Fruit fly (Drosophila melanogaster): ENCODE results near the gene CG17544.

The CG17544 gene

dm6 chr2L:19439598-19440230 lies 41.4 kb upstream of the CG17544 start (continued):
- no peak for TF ChIP-seq grn (GFP tag; optimal IDR thresholded peaks at IDR 0.05)
- no peak for TF ChIP-seq CG8478 (optimal IDR thresholded peaks at IDR 0.05)
- peak; percentile 43; the same call in 1 of the 2 replicates for TF ChIP-seq gt (GFP tag; IDR thresholded peaks at IDR 0.05)
- peak; percentile 66 for TF ChIP-seq CG10462 (GFP tag; optimal IDR thresholded peaks at IDR 0.05)
- TF ChIP-seq GATAe (GFP tag; conservative IDR thresholded peaks at IDR 0.05), result no peak
- TF ChIP-seq dpn (GFP tag; optimal IDR thresholded peaks at IDR 0.05), result peak; percentile 59 to 79
- TF ChIP-seq CG13424 (tag; optimal IDR thresholded peaks at IDR 0.05), result peak; percentile 81
- no peak for TF ChIP-seq CG7745 (tag; optimal IDR thresholded peaks at IDR 0.05)
- peak; percentile 45 for TF ChIP-seq NC2β (GFP tag; optimal IDR thresholded peaks at IDR 0.05)
- peak; percentile 90 for TF ChIP-seq onecut (GFP tag; IDR thresholded peaks at IDR 0.05)
- peak; percentile 96 for TF ChIP-seq CG10366 (GFP tag; IDR thresholded peaks at IDR 0.05)
- TF ChIP-seq CG4424 (GFP tag; optimal IDR thresholded peaks at IDR 0.05), result peak; percentile 55
- TF ChIP-seq HLH3B (GFP tag; IDR thresholded peaks at IDR 0.05), result peak; percentile 91
- peak; percentile 86 for TF ChIP-seq Camta (GFP tag; optimal IDR thresholded peaks at IDR 0.05)
- TF ChIP-seq psq (GFP tag; optimal IDR thresholded peaks at IDR 0.05), result peak; percentile 31
- peak; percentile 14 for TF ChIP-seq CG14710 (tag; optimal IDR thresholded peaks at IDR 0.05)
- TF ChIP-seq sc (optimal IDR thresholded peaks at IDR 0.05), result no peak
- TF ChIP-seq sc (GFP tag; optimal IDR thresholded peaks at IDR 0.05), result peak; percentile 54
- TF ChIP-seq E2f2 (GFP tag; IDR thresholded peaks at IDR 0.05), result peak; percentile 78
- peak; percentile 66 for TF ChIP-seq Poxn (GFP tag; IDR thresholded peaks at IDR 0.05)
- peak; percentile 44; the same call in 1 of the 2 replicates for TF ChIP-seq CG6272 (GFP tag; IDR thresholded peaks at IDR 0.05)
- TF ChIP-seq Side (GFP tag; optimal IDR thresholded peaks at IDR 0.05), result peak; percentile 64
- TF ChIP-seq CG7928 (GFP tag; optimal IDR thresholded peaks at IDR 0.05), result peak; percentile 24
- TF ChIP-seq bsh (GFP tag; optimal IDR thresholded peaks at IDR 0.05), result peak in 1 of 2 experiments; percentile 77
- TF ChIP-seq Rfx (GFP tag; IDR thresholded peaks at IDR 0.05), result peak; percentile 83
- no peak for TF ChIP-seq zen2 (GFP tag; IDR thresholded peaks at IDR 0.05; ENCODE audit: partially characterized antibody)
- TF ChIP-seq CG8089 (GFP tag; optimal IDR thresholded peaks at IDR 0.05), result peak; percentile 54
- TF ChIP-seq Blimp-1 (GFP tag; optimal IDR thresholded peaks at IDR 0.05), result peak; percentile 94
- peak; percentile 26 for TF ChIP-seq Jarid2 (GFP tag; optimal IDR thresholded peaks at IDR 0.05)
- TF ChIP-seq fd64A (GFP tag; optimal IDR thresholded peaks at IDR 0.05), result peak; percentile 14
- peak; percentile 10; the same call in 1 of the 2 replicates for TF ChIP-seq crol (GFP tag; IDR thresholded peaks at IDR 0.05)
- peak; percentile 22 to 45 for TF ChIP-seq insv (GFP tag; optimal IDR thresholded peaks at IDR 0.05)
- TF ChIP-seq CG16815 (GFP tag; optimal IDR thresholded peaks at IDR 0.05), result peak; percentile 46
- no peak for TF ChIP-seq CG4282 (GFP tag; optimal IDR thresholded peaks at IDR 0.05)
- TF ChIP-seq CG3995 (GFP tag; optimal IDR thresholded peaks at IDR 0.05), result peak; percentile 7
- no peak for TF ChIP-seq tna (GFP tag; IDR thresholded peaks at IDR 0.05; ENCODE audit: partially characterized antibody)
- TF ChIP-seq danr (GFP tag; IDR thresholded peaks at IDR 0.05), result 0 out of 2 replicates have a peak, but pooled peaks have one; percentile 36
- peak; percentile 75 for TF ChIP-seq Deaf1 (tag; optimal IDR thresholded peaks at IDR 0.05)
- TF ChIP-seq so (GFP tag; IDR thresholded peaks at IDR 0.05), result peak; percentile 76
- TF ChIP-seq ATbp (GFP tag; optimal IDR thresholded peaks at IDR 0.05), result peak; percentile 76
- TF ChIP-seq fu2 (GFP tag; optimal IDR thresholded peaks at IDR 0.05), result peak; percentile 13
- TF ChIP-seq ara (GFP tag; IDR thresholded peaks at IDR 0.05), result peak; percentile 52; the same call in 1 of the 2 replicates
- TF ChIP-seq CG30431 (GFP tag; optimal IDR thresholded peaks at IDR 0.05), result peak; percentile 48
- peak; percentile 45 for TF ChIP-seq CG1233 (GFP tag; optimal IDR thresholded peaks at IDR 0.05)
- TF ChIP-seq CG14014 (GFP tag; IDR thresholded peaks at IDR 0.05), result peak; percentile 75
- TF ChIP-seq cg (GFP tag; optimal IDR thresholded peaks at IDR 0.05), result no peak
- TF ChIP-seq pfk (GFP tag; optimal IDR thresholded peaks at IDR 0.05), result no peak
- peak; percentile 23 for TF ChIP-seq D19B (GFP tag; optimal IDR thresholded peaks at IDR 0.05)
- peak; percentile 53; the same call in 1 of the 2 replicates for TF ChIP-seq CG11247 (GFP tag; IDR thresholded peaks at IDR 0.05)
- peak; percentile 59 for TF ChIP-seq CG12942 (GFP tag; optimal IDR thresholded peaks at IDR 0.05)
